Fruit fly (Drosophila melanogaster): ENCODE measurements around the gene CG9135.

The CG9135 gene

dm6 chr2L:6048542-6048941, 2.1 kb upstream of the CG9135 start, which contains the start of the genes CG34179 and slmo (continued):
- TF ChIP-seq mirr (GFP tag; optimal IDR thresholded peaks at IDR 0.05) (no peak), pum (GFP tag; optimal IDR thresholded peaks at IDR 0.05) (no peak), so (GFP tag; IDR thresholded peaks at IDR 0.05) (0 out of 3 replicates have a peak, but pooled peaks have one; percentile 8), croc (GFP tag; conservative IDR thresholded peaks at IDR 0.05) (no peak), CG34224 (GFP tag; IDR thresholded peaks at IDR 0.05; ENCODE audit: partially characterized antibody) (0 out of 3 replicates have a peak, but pooled peaks have one; percentile 15), wek (GFP tag; optimal IDR thresholded peaks at IDR 0.05) (no peak), CG13624 (GFP tag; optimal IDR thresholded peaks at IDR 0.05) (no peak), CG16779 (GFP tag; IDR thresholded peaks at IDR 0.05) (no peak), CG2678 (tag; optimal IDR thresholded peaks at IDR 0.05) (no peak), pb (GFP tag; optimal IDR thresholded peaks at IDR 0.05) (no peak), Mad (GFP tag; optimal IDR thresholded peaks at IDR 0.05) (no peak), odd (GFP tag; optimal IDR thresholded peaks at IDR 0.05) (no peak), CG15514 (GFP tag; optimal IDR thresholded peaks at IDR 0.05) (no peak), NC2α (GFP tag; optimal IDR thresholded peaks at IDR 0.05) (no peak), CG13424 (tag; optimal IDR thresholded peaks at IDR 0.05) (no peak), CG16863 (GFP tag; optimal IDR thresholded peaks at IDR 0.05) (no peak), stwl (tag; optimal IDR thresholded peaks at IDR 0.05) (peak; percentile 2), CG4282 (GFP tag; optimal IDR thresholded peaks at IDR 0.05) (no peak), Hsf (GFP tag; optimal IDR thresholded peaks at IDR 0.05) (no peak), CG12391 (tag; optimal IDR thresholded peaks at IDR 0.05) (no peak), Atf6 (GFP tag; IDR thresholded peaks at IDR 0.05) (no peak), pnt (GFP tag; optimal IDR thresholded peaks at IDR 0.05) (no peak), amos (GFP tag; IDR thresholded peaks at IDR 0.05; ENCODE audit: partially characterized antibody) (0 out of 2 replicates have a peak, but pooled peaks have one; percentile 12), CG12236 (GFP tag; optimal IDR thresholded peaks at IDR 0.05) (no peak), sd (tag; optimal IDR thresholded peaks at IDR 0.05) (peak; percentile 74), ap (GFP tag; IDR thresholded peaks at IDR 0.05) (no peak), fd3F (GFP tag; optimal IDR thresholded peaks at IDR 0.05) (no peak), E2f2 (GFP tag; IDR thresholded peaks at IDR 0.05) (peak; percentile 52), tup (GFP tag; optimal IDR thresholded peaks at IDR 0.05) (no peak), Rfx (GFP tag; IDR thresholded peaks at IDR 0.05) (no peak), Aef1 (GFP tag; IDR thresholded peaks at IDR 0.05) (no peak), E2f1 (GFP tag; IDR thresholded peaks at IDR 0.05) (no peak), PHDP (tag; optimal IDR thresholded peaks at IDR 0.05) (no peak), sima (GFP tag; optimal IDR thresholded peaks at IDR 0.05) (no peak), MESR4 (GFP tag; optimal IDR thresholded peaks at IDR 0.05) (peak; percentile 41), CG10979 (tag; optimal IDR thresholded peaks at IDR 0.05) (no peak), CG31388 (GFP tag; optimal IDR thresholded peaks at IDR 0.05) (no peak), CG6254 (GFP tag; optimal IDR thresholded peaks at IDR 0.05) (peak; percentile 76), CG8359 (GFP tag; optimal IDR thresholded peaks at IDR 0.05; ENCODE audit: borderline replicate concordance) (no peak), TFAM (GFP tag; optimal IDR thresholded peaks at IDR 0.05) (no peak), vvl (GFP tag; IDR thresholded peaks at IDR 0.05) (no peak), CG9437 (GFP tag; optimal IDR thresholded peaks at IDR 0.05) (no peak), CG10543 (GFP tag; optimal IDR thresholded peaks at IDR 0.05) (no peak), kah (GFP tag; optimal IDR thresholded peaks at IDR 0.05) (no peak), CG10959 (GFP tag; IDR thresholded peaks at IDR 0.05) (no peak), CG13287 (GFP tag; IDR thresholded peaks at IDR 0.05; ENCODE audit: partially characterized antibody) (peak; percentile 50), dmrt11E (tag; optimal IDR thresholded peaks at IDR 0.05) (no peak), Kr (GFP tag; optimal IDR thresholded peaks at IDR 0.05) (no peak), Atf3 (GFP tag; optimal IDR thresholded peaks at IDR 0.05) (no peak), CG2116 (GFP tag; optimal IDR thresholded peaks at IDR 0.05) (peak; percentile 33), CG17186 (GFP tag; optimal IDR thresholded peaks at IDR 0.05) (no peak)
